Worm (Caenorhabditis elegans): ENCODE data around the gene skp-1.

The skp-1 gene

DNA sequence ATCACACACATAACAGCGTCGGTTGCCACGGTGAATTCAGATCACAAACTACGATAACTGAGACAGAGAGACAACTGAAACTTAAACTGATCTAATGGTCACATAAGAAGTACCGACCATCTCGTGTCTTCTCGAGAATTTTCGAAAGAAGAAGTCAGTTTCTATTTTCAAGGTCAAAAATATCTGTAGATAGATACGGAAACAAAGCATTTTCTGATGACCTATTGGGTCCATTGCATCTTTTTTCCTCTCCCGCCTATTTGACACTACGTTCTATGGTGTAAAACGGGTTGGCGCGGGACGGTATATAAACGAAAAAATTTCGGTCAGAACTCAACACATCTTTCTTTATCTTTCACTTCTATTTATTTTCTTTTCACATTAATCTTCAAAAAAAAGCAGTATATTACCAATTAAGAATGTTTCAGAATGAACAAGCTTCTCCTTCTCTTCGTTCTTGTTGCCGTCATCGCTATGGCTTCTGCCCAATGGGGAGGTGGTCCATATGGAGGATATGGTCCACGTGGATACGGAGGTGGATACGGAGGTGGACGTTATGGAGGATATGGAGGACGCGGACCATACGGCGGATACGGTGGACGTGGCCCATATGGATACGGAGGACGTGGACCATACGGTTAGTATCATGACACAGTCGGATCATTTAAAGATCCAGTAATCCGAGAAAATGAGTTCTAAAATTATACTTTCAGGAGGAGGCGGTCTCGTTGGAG lies 29.2 kb upstream of the skp-1 start, which contains the start of gene nlp-24:
Gene nlp-24 (plus strand): TSS at position 429 of the 734 bp plus-strand sequence.
- no peak for TF ChIP-seq elt-3 (tag; optimal IDR thresholded peaks at IDR 0.05)
- TF ChIP-seq nhr-12 (tag; optimal IDR thresholded peaks at IDR 0.05): no peak
- no peak for TF ChIP-seq ces-1 (GFP tag; optimal IDR thresholded peaks at IDR 0.05)
- TF ChIP-seq lin-32 (GFP tag; optimal IDR thresholded peaks at IDR 0.05): no peak

- TF ChIP-seq bed-3 (GFP tag; optimal IDR thresholded peaks at IDR 0.05) (no peak), sptf-1 (tag; optimal IDR thresholded peaks at IDR 0.05) (no peak), lin-32 (GFP tag; optimal IDR thresholded peaks at IDR 0.05) (no peak), mab-5 (tag; optimal IDR thresholded peaks at IDR 0.05) (no peak), unc-120 (tag; optimal IDR thresholded peaks at IDR 0.05; ENCODE audit: poor library complexity, severe bottlenecking) (no peak), pha-4 (tag; optimal IDR thresholded peaks at IDR 0.05) (no peak), tbx-8 (GFP tag; optimal IDR thresholded peaks at IDR 0.05) (no peak), lsy-2 (tag; optimal IDR thresholded peaks at IDR 0.05) (no peak), nhr-76 (tag; optimal IDR thresholded peaks at IDR 0.05) (no peak), elt-3 (tag; optimal IDR thresholded peaks at IDR 0.05) (no peak), ztf-11 (tag; optimal IDR thresholded peaks at IDR 0.05) (no peak), unc-62 (GFP tag; optimal IDR thresholded peaks at IDR 0.05) (no peak), mep-1 (tag; optimal IDR thresholded peaks at IDR 0.05) (no peak), zip-8 (tag; optimal IDR thresholded peaks at IDR 0.05) (no peak)
These were observed 28.5 kb upstream of the skp-1 start for ce11 chrV:11616813-11617212.

DNA sequence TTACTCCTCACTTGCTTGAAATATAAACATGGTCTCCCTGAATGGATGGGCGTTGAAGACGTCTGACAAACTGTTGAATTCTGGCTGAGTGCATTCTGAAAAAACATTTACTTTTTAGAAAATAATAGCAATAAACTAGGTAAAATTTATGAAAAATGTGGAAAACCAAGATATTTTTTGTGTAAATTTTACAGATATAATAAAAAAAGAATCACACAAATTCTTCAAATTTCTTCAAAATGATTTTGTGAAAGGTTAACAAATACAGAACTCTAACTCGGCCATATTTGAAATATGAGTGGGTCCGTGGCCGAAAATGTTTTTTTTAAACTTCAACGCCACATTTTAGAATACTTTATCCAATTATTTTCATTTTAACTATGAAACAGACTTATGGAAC lies 27.1 kb upstream of the skp-1 start, which contains the start of gene glb-15:
Gene glb-15 (minus strand): TSS at position 101 of the 400 bp plus-strand sequence.
- no peak for TF ChIP-seq snpc-4 (tag; optimal IDR thresholded peaks at IDR 0.05)
- no peak for TF ChIP-seq tbx-8 (GFP tag; optimal IDR thresholded peaks at IDR 0.05)
- no peak for TF ChIP-seq lsy-2 (tag; optimal IDR thresholded peaks at IDR 0.05)
- no peak for TF ChIP-seq ceh-39 (tag; optimal IDR thresholded peaks at IDR 0.05)
- TF ChIP-seq ceh-83 (GFP tag; optimal IDR thresholded peaks at IDR 0.05): no peak
- no peak for TF ChIP-seq nhr-2 (tag; optimal IDR thresholded peaks at IDR 0.05)

ce11 chrV:11620081-11620480 lies 25.2 kb upstream of the skp-1 start:
- no peak for TF ChIP-seq ceh-43 (GFP tag; optimal IDR thresholded peaks at IDR 0.05)
- no peak for TF ChIP-seq nhr-28 (tag; optimal IDR thresholded peaks at IDR 0.05)
- TF ChIP-seq ces-1 (GFP tag; optimal IDR thresholded peaks at IDR 0.05): no peak
- TF ChIP-seq blmp-1 (tag; optimal IDR thresholded peaks at IDR 0.05): no peak
- TF ChIP-seq drap-1 (GFP tag; optimal IDR thresholded peaks at IDR 0.05): no peak
- no peak for TF ChIP-seq lin-32 (GFP tag; optimal IDR thresholded peaks at IDR 0.05)
- no peak for TF ChIP-seq nhr-2 (tag; optimal IDR thresholded peaks at IDR 0.05)

ce11 chrV:11621276-11621675 lies 24.0 kb upstream of the skp-1 start:
- TF ChIP-seq elt-3 (tag; optimal IDR thresholded peaks at IDR 0.05): no peak
- no peak for TF ChIP-seq sem-2 (GFP tag; optimal IDR thresholded peaks at IDR 0.05)
- no peak for TF ChIP-seq nhr-28 (tag; optimal IDR thresholded peaks at IDR 0.05)
- no peak for TF ChIP-seq ceh-43 (GFP tag; optimal IDR thresholded peaks at IDR 0.05)
- no peak for TF ChIP-seq lsy-2 (tag; optimal IDR thresholded peaks at IDR 0.05)
- TF ChIP-seq blmp-1 (tag; optimal IDR thresholded peaks at IDR 0.05): no peak
- TF ChIP-seq drap-1 (GFP tag; optimal IDR thresholded peaks at IDR 0.05): no peak
- no peak for TF ChIP-seq nhr-76 (tag; optimal IDR thresholded peaks at IDR 0.05)
- no peak for TF ChIP-seq hlh-1 (tag; optimal IDR thresholded peaks at IDR 0.05)
- TF ChIP-seq tbx-8 (GFP tag; optimal IDR thresholded peaks at IDR 0.05): no peak
- no peak for TF ChIP-seq unc-62 (GFP tag; optimal IDR thresholded peaks at IDR 0.05)
- no peak for TF ChIP-seq sptf-1 (tag; optimal IDR thresholded peaks at IDR 0.05)
- TF ChIP-seq ces-1 (GFP tag; optimal IDR thresholded peaks at IDR 0.05): no peak
- TF ChIP-seq zip-8 (tag; optimal IDR thresholded peaks at IDR 0.05): no peak
- no peak for TF ChIP-seq M03D4.4 (tag; optimal IDR thresholded peaks at IDR 0.05)

DNA sequence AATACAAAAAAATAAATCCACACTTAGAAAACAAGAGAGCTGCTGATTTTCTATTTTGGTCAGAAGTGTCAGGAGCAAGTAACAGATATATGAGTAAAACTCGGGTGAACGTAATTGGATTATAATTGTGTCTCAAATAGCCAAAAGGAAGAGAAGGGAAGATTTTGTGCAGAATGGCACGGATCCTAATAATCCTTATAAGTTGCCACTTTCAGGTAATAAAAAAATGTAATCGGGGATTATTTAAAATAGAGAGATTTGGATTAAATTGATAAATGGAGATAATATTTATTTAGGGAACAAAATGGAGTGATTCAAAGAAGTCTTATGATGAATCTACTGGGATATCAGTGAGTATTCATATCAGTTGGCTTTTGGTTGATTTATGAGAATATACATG lies 20.3 kb upstream of the skp-1 start:
- TF ChIP-seq ces-1 (GFP tag; optimal IDR thresholded peaks at IDR 0.05) (peak; percentile 4), snpc-4 (tag; optimal IDR thresholded peaks at IDR 0.05) (no peak)

DNA sequence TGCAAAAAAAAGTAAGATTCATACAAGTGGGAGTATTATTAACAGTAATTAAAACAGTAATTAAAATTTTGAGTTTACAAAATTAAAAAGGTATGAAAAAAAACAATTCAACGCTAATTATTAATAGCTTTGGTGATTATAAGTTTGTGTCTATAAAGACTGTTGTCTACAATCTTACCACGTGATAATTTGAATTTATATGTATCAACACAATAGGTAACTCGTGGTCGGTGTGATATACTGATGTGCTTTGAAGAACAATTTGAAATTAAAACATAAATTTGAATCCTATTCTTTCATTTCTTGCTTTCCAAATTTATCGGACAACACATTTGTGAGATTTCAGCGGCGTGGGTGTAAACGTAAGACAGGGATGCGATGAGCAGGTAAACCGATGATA lies 17.4 kb upstream of the skp-1 start:
- TF ChIP-seq tbx-8 (GFP tag; optimal IDR thresholded peaks at IDR 0.05): no peak
- TF ChIP-seq sem-2 (GFP tag; optimal IDR thresholded peaks at IDR 0.05): no peak
- TF ChIP-seq drap-1 (GFP tag; optimal IDR thresholded peaks at IDR 0.05): no peak
- TF ChIP-seq nhr-2 (tag; optimal IDR thresholded peaks at IDR 0.05): no peak
- no peak for TF ChIP-seq ceh-39 (tag; optimal IDR thresholded peaks at IDR 0.05)
- TF ChIP-seq blmp-1 (tag; optimal IDR thresholded peaks at IDR 0.05): no peak
- no peak for TF ChIP-seq pha-4 (tag; optimal IDR thresholded peaks at IDR 0.05)
- TF ChIP-seq ztf-11 (tag; optimal IDR thresholded peaks at IDR 0.05): no peak
- no peak for TF ChIP-seq elt-3 (tag; optimal IDR thresholded peaks at IDR 0.05)
- no peak for TF ChIP-seq nhr-76 (tag; optimal IDR thresholded peaks at IDR 0.05)
- TF ChIP-seq bed-3 (GFP tag; optimal IDR thresholded peaks at IDR 0.05): no peak
- TF ChIP-seq lin-13 (tag; optimal IDR thresholded peaks at IDR 0.05): no peak
- no peak for TF ChIP-seq hlh-1 (tag; optimal IDR thresholded peaks at IDR 0.05)
- TF ChIP-seq unc-62 (GFP tag; optimal IDR thresholded peaks at IDR 0.05): no peak
- TF ChIP-seq ces-1 (GFP tag; optimal IDR thresholded peaks at IDR 0.05): no peak
- TF ChIP-seq ceh-83 (GFP tag; optimal IDR thresholded peaks at IDR 0.05): no peak
- TF ChIP-seq mep-1 (tag; optimal IDR thresholded peaks at IDR 0.05): no peak
- no peak for TF ChIP-seq nhr-12 (tag; optimal IDR thresholded peaks at IDR 0.05)
- TF ChIP-seq cnd-1 (tag; optimal IDR thresholded peaks at IDR 0.05): no peak
- no peak for TF ChIP-seq unc-120 (tag; optimal IDR thresholded peaks at IDR 0.05; ENCODE audit: poor library complexity, severe bottlenecking)

All from whole organism, mixed stage, embryonic.